Worm (Caenorhabditis elegans) whole organism, L2 larva: ENCODE measurements around the gene chil-16.
A peak's percentile ranks its signal among the peaks of the same experiment; 100 is the strongest.
"Not testable (repeated sequence)": the region's sequence is repeated elsewhere in the genome, so short reads cannot be mapped to it uniquely, and the experiment has no call there.

Experiments
- F13H6.1 ChIP-seq: sonication (generic microtip); optimal IDR thresholded peaks from 2 replicates; lab custom pipeline; 2016; ENCODE audit warnings: missing genetic modification characterization, missing compliant biosample characterization
- R02D3.7 ChIP-seq: fragments of 150-350 bp; optimal IDR thresholded peaks from 2 replicates; lab custom pipeline; 2014; ENCODE audit warnings: missing biosample characterization, missing genetic modification characterization
- aly-2 ChIP-seq: fragments of 150-350 bp; optimal IDR thresholded peaks from 2 replicates; lab custom pipeline; 2014; ENCODE audit warnings: missing biosample characterization, missing genetic modification characterization
- ama-1 ChIP-seq: fragments of 150-350 bp; optimal IDR thresholded peaks from 2 replicates; lab custom pipeline; 2018; ENCODE audit warnings: inconsistent platforms
- blmp-1 ChIP-seq: sonication (generic microtip); optimal IDR thresholded peaks from 2 replicates; lab custom pipeline; 2017; ENCODE audit warnings: missing genetic modification characterization, mild to moderate bottlenecking, missing compliant biosample characterization, antibody characterized with exemption, moderate library complexity; ENCODE audit not compliant: insufficient read depth
- crh-2 ChIP-seq: sonication (generic microtip); optimal IDR thresholded peaks from 2 replicates; lab custom pipeline; 2017; ENCODE audit warnings: missing biosample characterization, missing genetic modification characterization
- egl-27 ChIP-seq: sonication (generic microtip); optimal IDR thresholded peaks from 3 replicates; lab custom pipeline; 2017; ENCODE audit warnings: missing biosample characterization, missing genetic modification reagents, missing genetic modification characterization
- elt-1 ChIP-seq: fragments of 150-350 bp; optimal IDR thresholded peaks from 2 replicates; lab custom pipeline; 2014; ENCODE audit warnings: missing biosample characterization, missing genetic modification characterization
- fos-1 ChIP-seq: fragments of 150-350 bp; optimal IDR thresholded peaks from 2 replicates; lab custom pipeline; 2014; ENCODE audit warnings: missing biosample characterization, missing genetic modification characterization
- gmeb-1 ChIP-seq: fragments of 150-350 bp; optimal IDR thresholded peaks from 2 replicates; lab custom pipeline; 2014; ENCODE audit warnings: missing biosample characterization, missing genetic modification characterization
- lin-11 ChIP-seq: fragments of 150-350 bp; sonication (generic microtip); optimal IDR thresholded peaks from 2 replicates; lab custom pipeline; 2014; ENCODE audit warnings: missing biosample characterization, missing genetic modification characterization, inconsistent platforms, mixed read lengths
- lin-39 ChIP-seq: fragments of 150-350 bp; optimal IDR thresholded peaks from 2 replicates; lab custom pipeline; 2014; ENCODE audit warnings: missing biosample characterization, missing genetic modification reagents, missing genetic modification characterization
- mdl-1 ChIP-seq, 2 experiments: fragments of 150-350 bp in 1 of 2; sonication (generic microtip) in 1 of 2; optimal IDR thresholded peaks; 2 replicates each; lab custom pipeline; 2017; ENCODE audit warnings: missing biosample characterization in 2 of 2, missing genetic modification characterization in 2 of 2
- nhr-12 ChIP-seq: fragments of 150-350 bp; optimal IDR thresholded peaks from 2 replicates; lab custom pipeline; 2014; ENCODE audit warnings: missing biosample characterization, missing genetic modification characterization
- nhr-129 ChIP-seq: fragments of 150-350 bp; optimal IDR thresholded peaks from 2 replicates; lab custom pipeline; 2014; ENCODE audit warnings: missing biosample characterization, missing genetic modification characterization
- nhr-21 ChIP-seq: fragments of 150-350 bp; optimal IDR thresholded peaks from 2 replicates; lab custom pipeline; 2014; ENCODE audit warnings: missing biosample characterization, missing genetic modification characterization
- nhr-23 ChIP-seq: fragments of 150-350 bp; optimal IDR thresholded peaks from 2 replicates; lab custom pipeline; 2014; ENCODE audit warnings: missing biosample characterization, missing genetic modification reagents, missing genetic modification characterization
- nhr-237 ChIP-seq: fragments of 150-350 bp; optimal IDR thresholded peaks from 2 replicates; lab custom pipeline; 2014; ENCODE audit warnings: missing biosample characterization, missing genetic modification characterization
- nhr-25 ChIP-seq: fragments of 150-350 bp; sonication (generic microtip); optimal IDR thresholded peaks from 3 replicates; lab custom pipeline; 2014; ENCODE audit warnings: missing biosample characterization, missing genetic modification characterization
- nhr-6 ChIP-seq: fragments of 150-350 bp; optimal IDR thresholded peaks from 2 replicates; lab custom pipeline; 2014; ENCODE audit warnings: missing biosample characterization, missing genetic modification characterization
- sem-4 ChIP-seq: fragments of 150-350 bp; optimal IDR thresholded peaks from 2 replicates; lab custom pipeline; 2014; ENCODE audit warnings: missing biosample characterization, missing genetic modification reagents, missing genetic modification characterization
- skn-1 ChIP-seq: sonication (generic microtip); optimal IDR thresholded peaks from 2 replicates; lab custom pipeline; 2017; ENCODE audit warnings: missing biosample characterization, missing genetic modification characterization
- sma-9 ChIP-seq, 2 experiments: fragments of 150-350 bp in 1 of 2; sonication (generic microtip) in 1 of 2; optimal IDR thresholded peaks; 2 replicates each; lab custom pipeline; 2014 to 2016; ENCODE audit warnings: missing genetic modification characterization in 2 of 2, mild to moderate bottlenecking in 1 of 2, missing biosample characterization in 1 of 2, missing compliant biosample characterization in 1 of 2, missing genetic modification reagents in 1 of 2, moderate library complexity in 1 of 2
- snpc-4 ChIP-seq: fragments of 150-350 bp; optimal IDR thresholded peaks from 2 replicates; lab custom pipeline; 2014; ENCODE audit warnings: missing biosample characterization, missing genetic modification characterization
- unc-55 ChIP-seq: fragments of 150-350 bp; sonication (generic microtip); optimal IDR thresholded peaks from 3 replicates; lab custom pipeline; 2014; ENCODE audit warnings: missing biosample characterization, missing genetic modification reagents, missing genetic modification characterization
- unc-62 ChIP-seq: fragments of 150-350 bp; optimal IDR thresholded peaks from 2 replicates; lab custom pipeline; 2014; ENCODE audit warnings: missing biosample characterization, missing genetic modification reagents, missing genetic modification characterization
- ztf-4 ChIP-seq: fragments of 150-350 bp; optimal IDR thresholded peaks from 2 replicates; lab custom pipeline; 2014; ENCODE audit warnings: missing biosample characterization, missing genetic modification characterization

chil-16 gene

ce11 chrII:9474367-9475105, 32.8 kb upstream of the chil-16 start, which contains the start of the genes chil-25 and chil-26:
Gene chil-25 (minus strand): TSS chrII:9474467.
Gene chil-26 (plus strand): TSS chrII:9475055.
- TF ChIP-seq ama-1 (lab: Kevin White, UChicago), result no peak
- TF ChIP-seq F13H6.1, result no peak
- TF ChIP-seq lin-11 (tag; lab: Kevin White, UChicago), result no peak
- TF ChIP-seq nhr-21 (tag; lab: Kevin White, UChicago), result no peak
- no peak for TF ChIP-seq unc-62 (GFP tag; lab: Kevin White, UChicago)
- no peak for TF ChIP-seq ztf-4
- no peak for TF ChIP-seq lin-39 (tag; lab: Kevin White, UChicago)
- no peak for TF ChIP-seq elt-1 (tag; lab: Kevin White, UChicago)
- TF ChIP-seq R02D3.7 (tag; lab: Kevin White, UChicago), result no peak

- TF ChIP-seq nhr-25 (tag; lab: Kevin White, UChicago) (no peak), fos-1 (peak; percentile 59)
Measured at ce11 chrII:9470027-9470426, 28.3 kb upstream of the chil-16 start, which contains the start of gene T19H5.6. Gene T19H5.6 (minus strand): TSS chrII:9470221.

ce11 chrII:9468414-9468813, 26.7 kb upstream of the chil-16 start, which contains the start of gene chil-23:
Gene chil-23 (minus strand): TSS chrII:9468611.
- peak; percentile 60 for TF ChIP-seq sma-9 (GFP tag; optimal IDR thresholded peaks at IDR 0.05; lab: Kevin White, UChicago)
- TF ChIP-seq sma-9 (tag; optimal IDR thresholded peaks at IDR 0.05; lab: Kevin White, UChicago), result no peak
- TF ChIP-seq aly-2, result no peak
- TF ChIP-seq fos-1, result peak; percentile 89
- TF ChIP-seq sem-4 (tag; lab: Kevin White, UChicago), result no peak
- no peak for TF ChIP-seq nhr-129 (tag; lab: Kevin White, UChicago)
- no peak for TF ChIP-seq unc-55 (GFP tag; lab: Kevin White, UChicago)
- no peak for TF ChIP-seq snpc-4
- TF ChIP-seq crh-2, result peak; percentile 23
- TF ChIP-seq skn-1, result peak; percentile 48

- TF ChIP-seq nhr-6 (tag; lab: Kevin White, UChicago), result no peak
- no peak for TF ChIP-seq nhr-23 (tag; lab: Kevin White, UChicago)
Measured at ce11 chrII:9466095-9466494, 24.4 kb upstream of the chil-16 start, which contains the start of gene chil-22. Gene chil-22 (minus strand): TSS chrII:9466195.

- TF ChIP-seq nhr-12; nhr-21 (tag; lab: Kevin White, UChicago); blmp-1: not testable (repeated sequence)
Measured at ce11 chrII:9461881-9462280, 20.1 kb upstream of the chil-16 start, which contains the start of gene chil-21. Gene chil-21 (minus strand): TSS chrII:9461981.

- not testable (repeated sequence) for TF ChIP-seq mdl-1 (tag; optimal IDR thresholded peaks at IDR 0.05; lab: Kevin White, UChicago); egl-27 (tag; lab: Kevin White, UChicago); gmeb-1 (tag; lab: Kevin White, UChicago)
Measured at ce11 chrII:9459462-9459861, 17.7 kb upstream of the chil-16 start, which contains the start of gene R09D1.14. Gene R09D1.14 (minus strand): TSS chrII:9459562.

ce11 chrII:9454304-9454703, 12.6 kb upstream of the chil-16 start, which contains the start of gene chil-19:
Gene chil-19 (minus strand): TSS chrII:9454404.
- TF ChIP-seq sem-4 (tag; lab: Kevin White, UChicago) (no peak), F13H6.1 (no peak)

- TF ChIP-seq mdl-1 (tag; optimal IDR thresholded peaks at IDR 0.05; lab: Kevin White, UChicago); lin-11 (tag; lab: Kevin White, UChicago); nhr-237 (tag; lab: Kevin White, UChicago): not testable (repeated sequence)
Measured at ce11 chrII:9452172-9452571, 10.4 kb upstream of the chil-16 start, which contains the start of gene R09D1.12. Gene R09D1.12 (minus strand): TSS chrII:9452272.
